Worm (Caenorhabditis elegans) whole organism, L4/young adult: ENCODE results near the gene T12D8.5.
A peak's percentile ranks its signal among the peaks of the same experiment; 100 is the strongest.

Source experiments
- W03F9.2 ChIP-seq: fragments of 150-350 bp; optimal IDR thresholded peaks from 2 replicates; lab custom pipeline; 2014; ENCODE audit warnings: missing biosample characterization, missing genetic modification characterization
- dao-5 ChIP-seq: sonication (generic microtip); optimal IDR thresholded peaks from 2 replicates; lab custom pipeline; 2016; ENCODE audit warnings: missing genotype, missing genetic modification characterization, moderate library complexity, missing compliant biosample characterization
- him-1 ChIP-seq: sonication (generic microtip); optimal IDR thresholded peaks from 2 replicates; lab custom pipeline; 2016; ENCODE audit warnings: missing genotype, missing genetic modification reagents, missing genetic modification characterization, missing compliant biosample characterization

T12D8.5 gene

ce11 chrIII:13624226-13624625 lies 2.4 kb downstream of the T12D8.5 start, which contains the start of gene taf-9:
Gene taf-9, plus strand, starts transcription at chrIII:13624276.
- no peak for TF ChIP-seq dao-5 (tag; lab: Kevin White, UChicago)
- TF ChIP-seq him-1 (tag; lab: Kevin White, UChicago) = no peak
- no peak for TF ChIP-seq W03F9.2 (tag; lab: Kevin White, UChicago)

- TF ChIP-seq dao-5 (tag; lab: Kevin White, UChicago) = no peak
- no peak for TF ChIP-seq W03F9.2 (tag; lab: Kevin White, UChicago)
- no peak for TF ChIP-seq him-1 (tag; lab: Kevin White, UChicago)
Measured at ce11 chrIII:13623014-13623413, 3.6 kb downstream of the T12D8.5 start, which contains the start of gene mlc-5. Gene mlc-5, plus strand, starts transcription at chrIII:13623314.

ce11 chrIII:13622268-13622667 lies 4.3 kb downstream of the T12D8.5 start, which contains the start of gene hip-1:
Gene hip-1, minus strand, starts transcription at chrIII:13622492.
- TF ChIP-seq W03F9.2 (tag; lab: Kevin White, UChicago) = peak; percentile 84
- TF ChIP-seq him-1 (tag; lab: Kevin White, UChicago) = no peak
- no peak for TF ChIP-seq dao-5 (tag; lab: Kevin White, UChicago)

- TF ChIP-seq dao-5 (tag; lab: Kevin White, UChicago) (no peak), him-1 (tag; lab: Kevin White, UChicago) (no peak), W03F9.2 (tag; lab: Kevin White, UChicago) (no peak)
Measured at ce11 chrIII:13621717-13622116, 4.9 kb downstream of the T12D8.5 start.

ce11 chrIII:13621012-13621411 lies 5.6 kb downstream of the T12D8.5 start:
- TF ChIP-seq dao-5 (tag; lab: Kevin White, UChicago) (no peak), W03F9.2 (tag; lab: Kevin White, UChicago) (no peak), him-1 (tag; lab: Kevin White, UChicago) (no peak)

- TF ChIP-seq him-1 (tag; lab: Kevin White, UChicago) (no peak), W03F9.2 (tag; lab: Kevin White, UChicago) (no peak), dao-5 (tag; lab: Kevin White, UChicago) (no peak)
Measured at ce11 chrIII:13616793-13617192, 9.8 kb downstream of the T12D8.5 start, which contains the start of gene T12D8.9. Gene T12D8.9, plus strand, starts transcription at chrIII:13617104.

ce11 chrIII:13615530-13615929 lies 11.1 kb downstream of the T12D8.5 start:
- TF ChIP-seq him-1 (tag; lab: Kevin White, UChicago) (no peak), dao-5 (tag; lab: Kevin White, UChicago) (no peak), W03F9.2 (tag; lab: Kevin White, UChicago) (no peak)

- TF ChIP-seq dao-5 (tag; lab: Kevin White, UChicago) = no peak
- no peak for TF ChIP-seq him-1 (tag; lab: Kevin White, UChicago)
- TF ChIP-seq W03F9.2 (tag; lab: Kevin White, UChicago) = no peak
Measured at ce11 chrIII:13614751-13615150, 11.8 kb downstream of the T12D8.5 start.

ce11 chrIII:13614206-13614605 lies 12.4 kb downstream of the T12D8.5 start:
- TF ChIP-seq him-1 (tag; lab: Kevin White, UChicago) (no peak), dao-5 (tag; lab: Kevin White, UChicago) (no peak), W03F9.2 (tag; lab: Kevin White, UChicago) (no peak)

- TF ChIP-seq W03F9.2 (tag; lab: Kevin White, UChicago) = no peak
- no peak for TF ChIP-seq him-1 (tag; lab: Kevin White, UChicago)
- TF ChIP-seq dao-5 (tag; lab: Kevin White, UChicago) = no peak
Measured at ce11 chrIII:13607833-13608232, 18.8 kb downstream of the T12D8.5 start, which contains the start of gene shpk-1. Gene shpk-1, plus strand, starts transcription at chrIII:13608020.

- TF ChIP-seq him-1 (tag; lab: Kevin White, UChicago) = no peak
- TF ChIP-seq W03F9.2 (tag; lab: Kevin White, UChicago) = no peak
- TF ChIP-seq dao-5 (tag; lab: Kevin White, UChicago) = no peak
Measured at ce11 chrIII:13606865-13607264, 19.7 kb downstream of the T12D8.5 start.

ce11 chrIII:13606016-13606530 lies 20.5 kb downstream of the T12D8.5 start, which contains the start of gene act-5:
Gene act-5, minus strand, starts transcription at chrIII:13606066.
- TF ChIP-seq him-1 (tag; lab: Kevin White, UChicago) (no peak), dao-5 (tag; lab: Kevin White, UChicago) (peak; percentile 34), W03F9.2 (tag; lab: Kevin White, UChicago) (no peak)

- TF ChIP-seq dao-5 (tag; lab: Kevin White, UChicago) (no peak), him-1 (tag; lab: Kevin White, UChicago) (no peak), W03F9.2 (tag; lab: Kevin White, UChicago) (no peak)
Measured at ce11 chrIII:13604834-13605233, 21.8 kb downstream of the T12D8.5 start.

ce11 chrIII:13600254-13600653 lies 26.3 kb downstream of the T12D8.5 start:
- TF ChIP-seq W03F9.2 (tag; lab: Kevin White, UChicago) (no peak), dao-5 (tag; lab: Kevin White, UChicago) (no peak), him-1 (tag; lab: Kevin White, UChicago) (no peak)
